Fruit fly (Drosophila melanogaster) whole organism, embryonic: ENCODE measurements around the gene CG31650.

Source experiments
- Ada2b ChIP-seq: fragments of 200-800 bp; sonication (Bioruptor generic); IDR thresholded peaks from 2 replicates; pipeline ENCODE4 v1.3.6; 2022; ENCODE audit warnings: missing biosample characterization, missing genetic modification characterization
- Adf1 ChIP-seq: fragments of 200-800 bp; sonication (Bioruptor generic); IDR thresholded peaks from 2 replicates; pipeline ENCODE4 v1.3.6; 2022; ENCODE audit warnings: missing biosample characterization, missing genetic modification characterization
- Aef1 ChIP-seq: fragments of 200-800 bp; sonication (Bioruptor generic); IDR thresholded peaks from 3 replicates; pipeline ENCODE4 v1.3.6; 2022; ENCODE audit warnings: missing biosample characterization, missing genetic modification characterization
- CG10959 ChIP-seq: fragments of 200-800 bp; sonication (Bioruptor generic); IDR thresholded peaks from 2 replicates; pipeline ENCODE4 v1.3.6; 2022; ENCODE audit warnings: missing biosample characterization, missing genetic modification characterization
- CG11247 ChIP-seq: fragments of 200-800 bp; sonication (Bioruptor generic); IDR thresholded peaks from 2 replicates; pipeline ENCODE4 v1.3.6; 2022; ENCODE audit warnings: missing biosample characterization, missing genetic modification characterization
- CG11723 ChIP-seq: fragments of 200-800 bp; sonication (Bioruptor generic); optimal IDR thresholded peaks from 2 replicates; lab custom pipeline; 2017; ENCODE audit warnings: missing biosample characterization, mild to moderate bottlenecking, missing genetic modification characterization
- CG12659 ChIP-seq: fragments of 200-800 bp; sonication (Bioruptor generic); optimal IDR thresholded peaks from 3 replicates; lab custom pipeline; 2017; ENCODE audit warnings: mild to moderate bottlenecking, missing biosample characterization, missing genetic modification reagents, missing genetic modification characterization
- CG12744 ChIP-seq: fragments of 200-800 bp; sonication (Bioruptor generic); optimal IDR thresholded peaks from 2 replicates; lab custom pipeline; 2016; ENCODE audit warnings: missing biosample characterization, missing genetic modification characterization
- CG14710 ChIP-seq: fragments of 200-800 bp; sonication (Bioruptor generic); optimal IDR thresholded peaks from 3 replicates; lab custom pipeline; 2019; ENCODE audit warnings: missing biosample characterization, mild to moderate bottlenecking, missing genetic modification characterization, moderate library complexity
- CG15011 ChIP-seq: fragments of 200-800 bp; sonication (Bioruptor generic); optimal IDR thresholded peaks from 3 replicates; lab custom pipeline; 2018; ENCODE audit warnings: missing biosample characterization, mild to moderate bottlenecking, missing genetic modification characterization
- CG16779 ChIP-seq: fragments of 200-800 bp; sonication (Bioruptor generic); IDR thresholded peaks from 2 replicates; pipeline ENCODE4 v1.3.6; 2022; ENCODE audit warnings: missing biosample characterization, missing genetic modification characterization
- CG17359 ChIP-seq: fragments of 200-800 bp; sonication (Bioruptor generic); optimal IDR thresholded peaks from 3 replicates; lab custom pipeline; 2018; ENCODE audit warnings: missing biosample characterization, mild to moderate bottlenecking, missing genetic modification characterization, moderate library complexity
- CG17802 ChIP-seq: fragments of 200-800 bp; sonication (Bioruptor generic); optimal IDR thresholded peaks from 2 replicates; lab custom pipeline; 2018; ENCODE audit warnings: missing biosample characterization, mild to moderate bottlenecking, missing genetic modification characterization, moderate library complexity
- CG18764 ChIP-seq: fragments of 200-800 bp; sonication (Bioruptor generic); optimal IDR thresholded peaks from 3 replicates; lab custom pipeline; 2016; ENCODE audit warnings: missing biosample characterization, missing genetic modification characterization
- CG3065 ChIP-seq: fragments of 200-800 bp; sonication (Bioruptor generic); optimal IDR thresholded peaks from 2 replicates; lab custom pipeline; 2016; ENCODE audit warnings: missing biosample characterization, missing genetic modification characterization
- CG33213 ChIP-seq: fragments of 200-800 bp; sonication (Bioruptor generic); optimal IDR thresholded peaks from 3 replicates; lab custom pipeline; 2016; ENCODE audit warnings: missing biosample characterization, missing genetic modification characterization
- CG3995 ChIP-seq: fragments of 200-800 bp; sonication (Bioruptor generic); optimal IDR thresholded peaks from 3 replicates; lab custom pipeline; 2016; ENCODE audit warnings: missing biosample characterization, missing genetic modification characterization
- CG5245 ChIP-seq: fragments of 200-800 bp; sonication (Bioruptor generic); optimal IDR thresholded peaks from 3 replicates; lab custom pipeline; 2016; ENCODE audit warnings: missing biosample characterization, missing genetic modification characterization
- CG6683 ChIP-seq: fragments of 200-800 bp; sonication (Bioruptor generic); optimal IDR thresholded peaks from 2 replicates; lab custom pipeline; 2017; ENCODE audit warnings: missing biosample characterization, mild to moderate bottlenecking, missing genetic modification characterization, missing genetic modification reagents
- CG6854 ChIP-seq: fragments of 200-800 bp; sonication (Bioruptor generic); optimal IDR thresholded peaks from 3 replicates; lab custom pipeline; 2017; ENCODE audit warnings: missing biosample characterization, mild to moderate bottlenecking, missing genetic modification characterization
- CG7839 ChIP-seq: fragments of 200-800 bp; sonication (Bioruptor generic); optimal IDR thresholded peaks from 3 replicates; lab custom pipeline; 2018; ENCODE audit warnings: missing biosample characterization, mild to moderate bottlenecking, missing genetic modification characterization, moderate library complexity
- CG8388 ChIP-seq: fragments of 200-800 bp; sonication (Bioruptor generic); optimal IDR thresholded peaks from 2 replicates; lab custom pipeline; 2019; ENCODE audit warnings: missing biosample characterization, mild to moderate bottlenecking, missing genetic modification characterization, moderate library complexity
- CTCF ChIP-seq: fragments of 200-800 bp; sonication (Bioruptor generic); optimal IDR thresholded peaks from 2 replicates; lab custom pipeline; 2017; ENCODE audit warnings: missing biosample characterization, mild to moderate bottlenecking, missing genetic modification characterization, moderate library complexity
- Fer2 ChIP-seq: fragments of 200-800 bp; sonication (Bioruptor generic); optimal IDR thresholded peaks from 2 replicates; lab custom pipeline; 2018; ENCODE audit warnings: missing biosample characterization, mild to moderate bottlenecking, missing genetic modification characterization, moderate library complexity
- Hmx ChIP-seq: fragments of 200-800 bp; sonication (Bioruptor generic); optimal IDR thresholded peaks from 2 replicates; lab custom pipeline; 2016; ENCODE audit warnings: missing biosample characterization, missing genetic modification characterization
- Max ChIP-seq: fragments of 200-800 bp; sonication (Bioruptor generic); optimal IDR thresholded peaks from 2 replicates; lab custom pipeline; 2016; ENCODE audit warnings: missing biosample characterization, mild to moderate bottlenecking, missing genetic modification characterization
- Med ChIP-seq: fragments of 200-800 bp; sonication (Bioruptor generic); peaks from one replicate; lab custom pipeline; 2016; ENCODE audit warnings: missing biosample characterization, missing genetic modification characterization, mild to moderate bottlenecking, inconsistent platforms, moderate library complexity
- Myb ChIP-seq: fragments of 200-800 bp; sonication (Bioruptor generic); optimal IDR thresholded peaks from 2 replicates; lab custom pipeline; 2016; ENCODE audit warnings: missing biosample characterization, missing genetic modification characterization
- NC2β ChIP-seq: fragments of 200-800 bp; sonication (Bioruptor generic); optimal IDR thresholded peaks from 2 replicates; lab custom pipeline; 2016; ENCODE audit warnings: missing biosample characterization, missing genetic modification characterization
- NFAT ChIP-seq: fragments of 200-800 bp; sonication (Bioruptor generic); IDR thresholded peaks from 2 replicates; pipeline ENCODE4 v1.3.6; 2022; ENCODE audit warnings: missing biosample characterization, missing genetic modification characterization
- Poxn ChIP-seq: fragments of 200-800 bp; sonication (Bioruptor generic); IDR thresholded peaks from 2 replicates; pipeline ENCODE4 v1.3.6; 2022; ENCODE audit warnings: missing biosample characterization, missing genetic modification characterization
- Side ChIP-seq: fragments of 200-800 bp; sonication (Bioruptor generic); optimal IDR thresholded peaks from 2 replicates; lab custom pipeline; 2016; ENCODE audit warnings: missing biosample characterization, missing genetic modification characterization
- Xrp1 ChIP-seq: fragments of 200-800 bp; sonication (Bioruptor generic); IDR thresholded peaks from 2 replicates; pipeline ENCODE4 v1.3.6; 2022; ENCODE audit warnings: missing biosample characterization, missing genetic modification characterization
- ab ChIP-seq: fragments of 200-800 bp; sonication (Bioruptor generic); optimal IDR thresholded peaks from 2 replicates; lab custom pipeline; 2016; ENCODE audit warnings: missing biosample characterization, missing genetic modification characterization
- ci ChIP-seq: fragments of 200-800 bp; sonication (Bioruptor generic); IDR thresholded peaks from 3 replicates; pipeline ENCODE4 v1.3.6; 2022; ENCODE audit warnings: missing biosample characterization, missing genetic modification characterization
- dmrt99B ChIP-seq: fragments of 200-800 bp; sonication (Bioruptor generic); optimal IDR thresholded peaks from 2 replicates; lab custom pipeline; 2018; ENCODE audit warnings: missing biosample characterization, mild to moderate bottlenecking, missing genetic modification characterization, moderate library complexity
- mld ChIP-seq: fragments of 200-800 bp; sonication (Bioruptor generic); IDR thresholded peaks from 3 replicates; pipeline ENCODE4 v1.3.6; 2022; ENCODE audit warnings: missing biosample characterization, missing genetic modification characterization; ENCODE audit not compliant: partially characterized antibody
- nerfin-2 ChIP-seq: fragments of 200-800 bp; sonication (Bioruptor generic); IDR thresholded peaks from 2 replicates; pipeline ENCODE4 v1.3.6; 2022; ENCODE audit warnings: missing biosample characterization, missing genetic modification characterization; ENCODE audit not compliant: partially characterized antibody
- p53 ChIP-seq: fragments of 200-800 bp; sonication (Bioruptor generic); optimal IDR thresholded peaks from 2 replicates; lab custom pipeline; 2016; ENCODE audit warnings: missing biosample characterization, missing genetic modification characterization
- pan ChIP-seq, 4 experiments: fragments of >200 bp in 3 of 4; fragments of 200-800 bp in 1 of 4; sonication (Bioruptor generic) in 1 of 4; optimal IDR thresholded peaks in 3 of 4; IDR thresholded peaks in 1 of 4; 2 replicates each; pipeline versions ENCODE4 v1.3.6 to Lab custom; 2017 to 2022; ENCODE audit warnings: missing biosample characterization in 2 of 4, missing genetic modification characterization in 2 of 4, mixed read lengths in 1 of 4
- rib ChIP-seq: fragments of 200-800 bp; sonication (Bioruptor generic); IDR thresholded peaks from 2 replicates; pipeline ENCODE4 v1.3.6; 2022; ENCODE audit warnings: missing biosample characterization, missing genetic modification characterization
- schlank ChIP-seq: fragments of 200-800 bp; sonication (Bioruptor generic); optimal IDR thresholded peaks from 2 replicates; lab custom pipeline; 2018; ENCODE audit warnings: missing biosample characterization, mild to moderate bottlenecking, missing genetic modification characterization
- sqz ChIP-seq: fragments of 200-800 bp; sonication (Bioruptor generic); optimal IDR thresholded peaks from 3 replicates; lab custom pipeline; 2018; ENCODE audit warnings: missing biosample characterization, mild to moderate bottlenecking, missing genetic modification characterization
- vnd ChIP-seq: fragments of 200-800 bp; sonication (Bioruptor generic); IDR thresholded peaks from 3 replicates; pipeline ENCODE4 v1.3.6; 2022; ENCODE audit warnings: missing biosample characterization, missing genetic modification characterization; ENCODE audit not compliant: partially characterized antibody
- vvl ChIP-seq: fragments of 200-800 bp; sonication (Bioruptor generic); IDR thresholded peaks from 2 replicates; pipeline ENCODE4 v1.3.6; 2022; ENCODE audit warnings: missing biosample characterization, missing genetic modification characterization
- zfh1 ChIP-seq: fragments of 200-800 bp; sonication (Bioruptor generic); IDR thresholded peaks from 3 replicates; pipeline ENCODE4 v1.3.6; 2022; ENCODE audit warnings: missing biosample characterization, missing genetic modification characterization

Gene CG31650

dm6 chr2L:5086905-5087522 lies 42.5 kb upstream of the CG31650 start (continued):
- peak; percentile 41 for TF ChIP-seq Myb (GFP tag; lab: Kevin White, UChicago)
- TF ChIP-seq mld (GFP tag; lab: Robert Waterston, UW): no peak
- peak; percentile 39 for TF ChIP-seq Fer2 (tag; lab: Kevin White, UChicago)
- peak; percentile 63 for TF ChIP-seq CG15011
- peak; percentile 93 for TF ChIP-seq Med (GFP tag; lab: Kevin White, UChicago)
- peak; percentile 69 for TF ChIP-seq CG5245 (GFP tag; lab: Kevin White, UChicago)
- TF ChIP-seq Adf1 (GFP tag; lab: Robert Waterston, UW): no peak
- TF ChIP-seq Xrp1 (GFP tag; lab: Robert Waterston, UW): peak; percentile 79
- peak; percentile 47; the same call in 1 of the 3 replicates for TF ChIP-seq zfh1 (GFP tag; lab: Robert Waterston, UW)
- peak; percentile 49; the same call in 2 of the 3 replicates for TF ChIP-seq Aef1
- 0 out of 2 replicates have a peak, but pooled peaks have one; percentile 33 for TF ChIP-seq rib
- TF ChIP-seq pan (optimal IDR thresholded peaks at IDR 0.05; lab: Kevin White, UChicago): no peak
- TF ChIP-seq pan (GFP tag; optimal IDR thresholded peaks at IDR 0.05 in 1 of 2, IDR thresholded peaks at IDR 0.05 in 1 of 2): peak in 1 of 2 experiments; percentile 59
- peak; percentile 77 for TF ChIP-seq CG12659
- TF ChIP-seq nerfin-2 (GFP tag; lab: Robert Waterston, UW): no peak
- TF ChIP-seq CG33213 (GFP tag; lab: Kevin White, UChicago): peak; percentile 63
- peak; percentile 53 for TF ChIP-seq CG12744 (GFP tag; lab: Kevin White, UChicago)
- no peak for TF ChIP-seq Poxn (GFP tag; lab: Robert Waterston, UW)
- no peak for TF ChIP-seq NFAT (GFP tag; lab: Robert Waterston, UW)
- TF ChIP-seq schlank (tag; lab: Kevin White, UChicago): peak; percentile 36
- TF ChIP-seq CG17802 (tag; lab: Kevin White, UChicago): peak; percentile 34
- TF ChIP-seq Hmx: no peak
- TF ChIP-seq CTCF (GFP tag; lab: Kevin White, UChicago): peak; percentile 34
- peak; percentile 62; the same call in 1 of the 2 replicates for TF ChIP-seq vvl
- no peak for TF ChIP-seq CG16779
- TF ChIP-seq vnd (GFP tag; lab: Robert Waterston, UW): no peak
- TF ChIP-seq Max: peak; percentile 79
- peak; percentile 72 for TF ChIP-seq CG14710 (tag; lab: Kevin White, UChicago)
- peak; percentile 90 for TF ChIP-seq dmrt99B (tag; lab: Kevin White, UChicago)
- peak; percentile 38 for TF ChIP-seq CG18764
- no peak for TF ChIP-seq CG3065 (GFP tag; lab: Kevin White, UChicago)
- TF ChIP-seq CG6683: peak; percentile 57
- TF ChIP-seq ci (GFP tag; lab: Robert Waterston, UW): peak; percentile 86
- TF ChIP-seq sqz (GFP tag; lab: Kevin White, UChicago): peak; percentile 60
- TF ChIP-seq CG11723 (GFP tag; lab: Kevin White, UChicago): peak; percentile 69
- no peak for TF ChIP-seq p53 (GFP tag; lab: Kevin White, UChicago)
- peak; percentile 77 for TF ChIP-seq CG8388
- peak; percentile 87 for TF ChIP-seq CG17359
- peak; percentile 32 for TF ChIP-seq ab (GFP tag; lab: Kevin White, UChicago)
- TF ChIP-seq Side (GFP tag; lab: Kevin White, UChicago): peak; percentile 55
- peak; percentile 79 for TF ChIP-seq CG6854 (GFP tag; lab: Kevin White, UChicago)
- peak; percentile 56 for TF ChIP-seq NC2β (GFP tag; lab: Kevin White, UChicago)
- TF ChIP-seq Ada2b (GFP tag; lab: Robert Waterston, UW): peak; percentile 54
- TF ChIP-seq CG7839: peak; percentile 89
- no peak for TF ChIP-seq CG3995 (GFP tag; lab: Kevin White, UChicago)
- TF ChIP-seq CG11247 (GFP tag; lab: Robert Waterston, UW): peak; percentile 31; the same call in 1 of the 2 replicates
- peak; percentile 25; the same call in 1 of the 2 replicates for TF ChIP-seq CG10959 (GFP tag; lab: Robert Waterston, UW)
- TF ChIP-seq, all 482 proteins: peak for 349
